Fruit fly (Drosophila melanogaster): ENCODE results near the gene Rab39.

dm6 chrX:7691947-7692739 lies 42.6 kb upstream of the Rab39 start:
- TF ChIP-seq insv (optimal IDR thresholded peaks at IDR 0.05) (no peak), h (optimal IDR thresholded peaks at IDR 0.05) (no peak), psq (optimal IDR thresholded peaks at IDR 0.05) (no peak), Sin3A (optimal IDR thresholded peaks at IDR 0.05) (no peak), Myc (optimal IDR thresholded peaks at IDR 0.05) (no peak)

All from Kc167 (cell line).